Fruit fly (Drosophila melanogaster): Measurements from ENCODE around the gene CG12502.
A peak's percentile ranks its signal among the peaks of the same experiment; 100 is the strongest.

The CG12502 gene

DNA sequence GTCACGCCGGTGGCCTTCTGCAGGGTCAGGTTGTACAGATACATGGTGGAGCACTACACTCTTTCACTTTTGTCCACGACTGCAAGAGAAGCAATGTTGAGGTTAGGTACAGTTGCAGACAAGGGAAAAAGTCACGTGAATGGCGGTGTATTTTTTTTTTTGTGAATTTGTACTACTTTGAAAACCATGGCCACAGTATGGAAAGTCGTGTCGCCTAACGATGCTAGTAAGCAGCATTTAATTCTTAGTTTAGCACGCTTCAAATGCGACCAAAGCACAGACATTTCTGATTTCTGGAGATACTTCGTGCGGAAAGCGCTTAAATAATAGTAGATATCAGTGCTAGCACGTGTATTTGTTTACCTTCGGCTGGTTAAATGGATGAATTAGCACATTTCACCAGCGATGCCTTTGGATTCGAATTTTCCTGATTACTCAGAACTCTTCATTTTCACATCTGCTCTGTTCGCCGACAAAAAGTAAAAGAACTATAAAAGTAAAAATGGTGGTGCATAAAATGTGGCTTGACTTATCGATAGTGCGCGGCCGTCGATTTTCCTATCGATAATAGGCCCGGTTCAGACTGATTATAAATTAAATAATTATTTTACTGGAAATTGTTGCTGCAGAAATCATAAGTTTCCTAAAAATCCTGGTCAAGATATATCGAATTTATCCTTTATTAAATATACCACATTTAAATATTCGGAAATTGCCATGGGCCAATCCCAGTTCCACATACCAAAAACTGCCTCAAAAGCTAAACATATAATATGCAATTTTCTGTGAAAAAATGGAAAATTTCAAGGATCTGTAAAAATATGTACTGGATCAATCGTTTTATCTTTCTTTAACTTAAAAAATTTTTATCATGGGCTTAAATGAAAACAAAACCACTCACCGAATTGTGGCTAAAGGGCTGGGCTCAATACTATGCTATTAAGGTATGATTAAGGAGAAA lies 32.0 kb upstream of the CG12502 start, which contains the start of gene Sf3b3 (continued):
- TF ChIP-seq Neu2 (GFP tag; optimal IDR thresholded peaks at IDR 0.05; ENCODE audit: borderline replicate concordance) (no peak), CG31441 (GFP tag; IDR thresholded peaks at IDR 0.05) (peak; percentile 19; the same call in 1 of the 2 replicates), Fer1 (GFP tag; optimal IDR thresholded peaks at IDR 0.05) (peak; percentile 43), Myb (GFP tag; optimal IDR thresholded peaks at IDR 0.05) (no peak), CG8281 (tag; optimal IDR thresholded peaks at IDR 0.05) (no peak), mam (GFP tag; optimal IDR thresholded peaks at IDR 0.05) (peak; percentile 33), insv (GFP tag; optimal IDR thresholded peaks at IDR 0.05) (no peak), Vsx1 (GFP tag; optimal IDR thresholded peaks at IDR 0.05) (no peak), hb (GFP tag; IDR thresholded peaks at IDR 0.05; ENCODE audit: partially characterized antibody) (peak; percentile 38; the same call in 1 of the 3 replicates), CG11398 (GFP tag; optimal IDR thresholded peaks at IDR 0.05) (no peak), usp (GFP tag; optimal IDR thresholded peaks at IDR 0.05) (no peak), Dfd (GFP tag; optimal IDR thresholded peaks at IDR 0.05) (no peak), Gug (GFP tag; IDR thresholded peaks at IDR 0.05) (no peak), CG30403 (GFP tag; optimal IDR thresholded peaks at IDR 0.05) (peak; percentile 6), CG2202 (tag; optimal IDR thresholded peaks at IDR 0.05) (no peak), zfh2 (GFP tag; optimal IDR thresholded peaks at IDR 0.05) (no peak), bab2 (GFP tag; optimal IDR thresholded peaks at IDR 0.05) (peak; percentile 14), otp (GFP tag; IDR thresholded peaks at IDR 0.05) (no peak), ftz-f1 (GFP tag; optimal IDR thresholded peaks at IDR 0.05) (no peak), CG34376 (GFP tag; optimal IDR thresholded peaks at IDR 0.05) (peak; percentile 34), CG3065 (GFP tag; optimal IDR thresholded peaks at IDR 0.05) (no peak), Fer2 (tag; optimal IDR thresholded peaks at IDR 0.05) (no peak), CG3407 (GFP tag; optimal IDR thresholded peaks at IDR 0.05) (no peak), sisA (GFP tag; IDR thresholded peaks at IDR 0.05) (no peak), phol (tag; optimal IDR thresholded peaks at IDR 0.05) (peak; percentile 83), H2.0 (GFP tag; IDR thresholded peaks at IDR 0.05) (no peak), CG11695 (GFP tag; IDR thresholded peaks at IDR 0.05) (0 out of 3 replicates have a peak, but pooled peaks have one; percentile 5), NFAT (GFP tag; IDR thresholded peaks at IDR 0.05) (peak; percentile 54), bigmax (GFP tag; optimal IDR thresholded peaks at IDR 0.05) (peak; percentile 91), lola (GFP tag; optimal IDR thresholded peaks at IDR 0.05) (no peak), amos (GFP tag; IDR thresholded peaks at IDR 0.05; ENCODE audit: partially characterized antibody) (peak; percentile 76), CG18476 (GFP tag; optimal IDR thresholded peaks at IDR 0.05) (no peak), da (GFP tag; optimal IDR thresholded peaks at IDR 0.05) (no peak), nau (GFP tag; optimal IDR thresholded peaks at IDR 0.05) (no peak), ara (GFP tag; IDR thresholded peaks at IDR 0.05) (no peak), Opbp (GFP tag; IDR thresholded peaks at IDR 0.05; ENCODE audit: partially characterized antibody) (peak; percentile 76; the same call in 2 of the 3 replicates), Abd-B (GFP tag; optimal IDR thresholded peaks at IDR 0.05) (no peak), wor (GFP tag; IDR thresholded peaks at IDR 0.05) (no peak), CG1792 (GFP tag; optimal IDR thresholded peaks at IDR 0.05) (no peak), CG5953 (GFP tag; IDR thresholded peaks at IDR 0.05) (no peak), Mad (GFP tag; optimal IDR thresholded peaks at IDR 0.05) (no peak), CG18262 (tag; optimal IDR thresholded peaks at IDR 0.05) (peak; percentile 12), CG10209 (GFP tag; optimal IDR thresholded peaks at IDR 0.05) (no peak), bcd (GFP tag; optimal IDR thresholded peaks at IDR 0.05) (no peak), CG8089 (GFP tag; optimal IDR thresholded peaks at IDR 0.05) (no peak), CG16863 (GFP tag; optimal IDR thresholded peaks at IDR 0.05) (no peak), CG17186 (GFP tag; optimal IDR thresholded peaks at IDR 0.05) (peak; percentile 27), tup (GFP tag; optimal IDR thresholded peaks at IDR 0.05) (no peak), pzg (GFP tag; optimal IDR thresholded peaks at IDR 0.05) (peak; percentile 49)
